Fruit fly (Drosophila melanogaster) S2 (cell line): ENCODE data around the gene CG44194.

Experiments used
- CG8478 ChIP-seq: fragments of >200 bp; optimal IDR thresholded peaks from 2 replicates; lab custom pipeline; 2018
- CTCF ChIP-seq, 2 experiments: fragments of >200 bp; optimal IDR thresholded peaks; 2 replicates each; lab custom pipeline; 2018

dm6 chr3R:12962612-12963011, 34.9 kb downstream of the CG44194 start:
- TF ChIP-seq CG8478, result no peak
- TF ChIP-seq CTCF (optimal IDR thresholded peaks at IDR 0.05; lab: Kevin White, UChicago), result no peak
